Fruit fly (Drosophila melanogaster): ENCODE measurements around the gene Rbp9.

Rbp9 gene

DNA sequence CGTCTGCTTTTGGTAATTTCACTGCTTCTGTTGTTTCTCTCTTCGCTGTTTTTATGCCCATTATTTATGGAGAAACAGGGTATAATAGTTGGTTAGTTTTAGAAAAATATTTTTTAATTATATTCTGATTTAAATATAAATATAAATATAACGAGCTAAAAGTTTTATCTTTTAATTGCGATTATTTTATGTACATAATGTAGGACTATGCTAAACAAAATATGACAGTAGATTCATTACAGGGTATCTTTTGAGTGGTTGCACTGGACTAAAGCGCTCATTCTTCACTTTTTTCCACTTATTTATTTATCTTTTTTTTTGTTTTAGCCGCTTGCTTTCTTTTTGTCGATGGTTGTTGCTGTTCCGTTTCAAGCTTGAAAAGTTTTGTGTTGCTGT lies 49.5 kb upstream of the Rbp9 start (continued):
- TF ChIP-seq tx (GFP tag; optimal IDR thresholded peaks at IDR 0.05) (no peak), Hr51 (GFP tag; optimal IDR thresholded peaks at IDR 0.05) (peak in 1 of 2 experiments; percentile 83), ind (GFP tag; optimal IDR thresholded peaks at IDR 0.05) (peak; percentile 45), CG30431 (GFP tag; optimal IDR thresholded peaks at IDR 0.05) (no peak), Tbp (GFP tag; optimal IDR thresholded peaks at IDR 0.05) (no peak), gsb (GFP tag; IDR thresholded peaks at IDR 0.05) (no peak), CG32767 (GFP tag; IDR thresholded peaks at IDR 0.05) (0 out of 2 replicates have a peak, but pooled peaks have one; percentile 42), CG17568 (GFP tag; optimal IDR thresholded peaks at IDR 0.05) (no peak), insv (GFP tag; optimal IDR thresholded peaks at IDR 0.05) (no peak), ranshi (GFP tag; IDR thresholded peaks at IDR 0.05) (no peak), CG6654 (GFP tag; optimal IDR thresholded peaks at IDR 0.05) (no peak), CG14050 (GFP tag; IDR thresholded peaks at IDR 0.05) (peak; percentile 46; the same call in 1 of the 3 replicates), CG12299 (tag; optimal IDR thresholded peaks at IDR 0.05) (no peak), wek (GFP tag; optimal IDR thresholded peaks at IDR 0.05) (no peak), CG2678 (tag; optimal IDR thresholded peaks at IDR 0.05) (peak; percentile 69), NfI (GFP tag; optimal IDR thresholded peaks at IDR 0.05) (no peak), onecut (GFP tag; IDR thresholded peaks at IDR 0.05) (no peak), luna (GFP tag; optimal IDR thresholded peaks at IDR 0.05) (no peak), H2.0 (GFP tag; IDR thresholded peaks at IDR 0.05) (no peak; the same call in 1 of the 2 replicates), cad (GFP tag; optimal IDR thresholded peaks at IDR 0.05) (no peak), da (GFP tag; optimal IDR thresholded peaks at IDR 0.05) (no peak), CG8924 (tag; optimal IDR thresholded peaks at IDR 0.05) (peak; percentile 70), CG33557 (GFP tag; optimal IDR thresholded peaks at IDR 0.05) (no peak), Awh (GFP tag; IDR thresholded peaks at IDR 0.05) (0 out of 2 replicates have a peak, but pooled peaks have one; percentile 36), tio (GFP tag; optimal IDR thresholded peaks at IDR 0.05) (peak; percentile 6), CG16863 (GFP tag; optimal IDR thresholded peaks at IDR 0.05) (no peak), row (GFP tag; IDR thresholded peaks at IDR 0.05) (peak; percentile 75), cg (GFP tag; optimal IDR thresholded peaks at IDR 0.05) (no peak), Nf-YC (tag; optimal IDR thresholded peaks at IDR 0.05) (no peak), CG9437 (GFP tag; optimal IDR thresholded peaks at IDR 0.05) (peak; percentile 49), Gug (GFP tag; IDR thresholded peaks at IDR 0.05) (no peak), CG42726 (GFP tag; IDR thresholded peaks at IDR 0.05; ENCODE audit: partially characterized antibody) (no peak), CG8388 (GFP tag; optimal IDR thresholded peaks at IDR 0.05) (peak; percentile 49), CG31224 (GFP tag; IDR thresholded peaks at IDR 0.05) (no peak), CG14860 (GFP tag; IDR thresholded peaks at IDR 0.05; ENCODE audit: partially characterized antibody) (no peak), her (GFP tag; optimal IDR thresholded peaks at IDR 0.05) (no peak), NK7.1 (GFP tag; optimal IDR thresholded peaks at IDR 0.05) (no peak), hbn (GFP tag; IDR thresholded peaks at IDR 0.05; ENCODE audit: partially characterized antibody) (no peak), CG4730 (GFP tag; IDR thresholded peaks at IDR 0.05) (0 out of 2 replicates have a peak, but pooled peaks have one; percentile 12), CG8944 (GFP tag; optimal IDR thresholded peaks at IDR 0.05) (no peak), CG2712 (tag; optimal IDR thresholded peaks at IDR 0.05) (peak; percentile 57), Bteb2 (GFP tag; optimal IDR thresholded peaks at IDR 0.05) (no peak), CG14014 (GFP tag; IDR thresholded peaks at IDR 0.05) (0 out of 2 replicates have a peak, but pooled peaks have one; percentile 14), CG7963 (GFP tag; IDR thresholded peaks at IDR 0.05; ENCODE audit: partially characterized antibody) (no peak), pho (GFP tag; optimal IDR thresholded peaks at IDR 0.05) (no peak), CG3281 (GFP tag; optimal IDR thresholded peaks at IDR 0.05) (no peak), ato (GFP tag; IDR thresholded peaks at IDR 0.05; ENCODE audit: partially characterized antibody) (no peak), h (optimal IDR thresholded peaks at IDR 0.05) (no peak), pfk (GFP tag; optimal IDR thresholded peaks at IDR 0.05) (no peak), CG16815 (GFP tag; optimal IDR thresholded peaks at IDR 0.05) (no peak), mld (GFP tag; IDR thresholded peaks at IDR 0.05; ENCODE audit: partially characterized antibody) (no peak)

Data from whole organism, embryonic.